Worm (Caenorhabditis elegans) whole organism, L1 larva: ENCODE data around the gene ZK792.4.
A peak's percentile ranks its signal among the peaks of the same experiment; 100 is the strongest.

Experiments
- C16A3.4 ChIP-seq: fragments of 150-350 bp; optimal IDR thresholded peaks from 2 replicates; lab custom pipeline; 2014; ENCODE audit warnings: missing biosample characterization, missing genetic modification characterization
- C34B4.2 ChIP-seq: sonication (generic microtip); optimal IDR thresholded peaks from 2 replicates; lab custom pipeline; 2017; ENCODE audit warnings: mild to moderate bottlenecking, missing genetic modification characterization, missing compliant biosample characterization
- F16B12.6 ChIP-seq: fragments of 150-350 bp; optimal IDR thresholded peaks from 2 replicates; lab custom pipeline; 2014; ENCODE audit warnings: missing biosample characterization, missing genetic modification characterization
- Y116A8C.19 ChIP-seq: sonication (generic microtip); optimal IDR thresholded peaks from 2 replicates; lab custom pipeline; 2016; ENCODE audit warnings: missing compliant biosample characterization, missing genetic modification characterization, borderline replicate concordance
- aha-1 ChIP-seq: fragments of 150-350 bp; optimal IDR thresholded peaks from 2 replicates; lab custom pipeline; 2014; ENCODE audit warnings: missing biosample characterization, missing genetic modification characterization
- ama-1 ChIP-seq: fragments of 150-350 bp; optimal IDR thresholded peaks from 2 replicates; lab custom pipeline; 2014
- blmp-1 ChIP-seq: fragments of 150-350 bp; optimal IDR thresholded peaks from 2 replicates; lab custom pipeline; 2014; ENCODE audit warnings: missing biosample characterization, missing genetic modification characterization
- ceh-82 ChIP-seq, 3 experiments: fragments of 150-350 bp in 1 of 3; sonication (generic microtip) in 2 of 3; optimal IDR thresholded peaks; 2 replicates each; lab custom pipeline; 2014 to 2017; ENCODE audit warnings: missing biosample characterization in 3 of 3, missing genetic modification characterization in 3 of 3
- ceh-90 ChIP-seq: sonication (generic microtip); optimal IDR thresholded peaks from 2 replicates; lab custom pipeline; 2016; ENCODE audit warnings: missing genetic modification characterization, missing compliant biosample characterization
- ces-1 ChIP-seq: fragments of 150-350 bp; optimal IDR thresholded peaks from 2 replicates; lab custom pipeline; 2014; ENCODE audit warnings: missing biosample characterization, missing genetic modification reagents, missing genetic modification characterization
- dpl-1 ChIP-seq, 3 experiments: fragments of 150-350 bp in 2 of 3; sonication (generic microtip) in 1 of 3; optimal IDR thresholded peaks; 2 replicates each; lab custom pipeline; 2014 to 2017; ENCODE audit warnings: missing biosample characterization in 3 of 3, missing genetic modification characterization in 3 of 3, missing genetic modification reagents in 3 of 3
- dsc-1 ChIP-seq: sonication (generic microtip); optimal IDR thresholded peaks from 2 replicates; lab custom pipeline; 2016; ENCODE audit warnings: mild to moderate bottlenecking, missing genetic modification characterization, missing compliant biosample characterization
- efl-1 ChIP-seq, 4 experiments: fragments of 150-350 bp; optimal IDR thresholded peaks in 3 of 4; peaks in 1 of 4; 1 replicate in 1 of 4; 2 replicates in 3 of 4; lab custom pipeline; 2014; ENCODE audit warnings: missing biosample characterization in 2 of 4, missing genetic modification characterization in 2 of 4, missing genetic modification reagents in 2 of 4
- egl-13 ChIP-seq: sonication (generic microtip); optimal IDR thresholded peaks from 2 replicates; lab custom pipeline; 2016; ENCODE audit warnings: missing genotype, missing genetic modification reagents, missing genetic modification characterization, missing compliant biosample characterization
- elt-2 ChIP-seq: sonication (generic microtip); optimal IDR thresholded peaks from 2 replicates; lab custom pipeline; 2016; ENCODE audit warnings: missing genetic modification characterization, mild to moderate bottlenecking, inconsistent platforms, missing compliant biosample characterization, missing genetic modification reagents
- elt-3 ChIP-seq, 6 experiments: fragments of 150-350 bp in 1 of 6; sonication (generic microtip); optimal IDR thresholded peaks; 2 replicates each; lab custom pipeline; 2017 to 2018; ENCODE audit warnings: missing biosample characterization in 6 of 6, missing genetic modification characterization in 6 of 6, inconsistent platforms in 1 of 6
- ets-5 ChIP-seq: fragments of 200-800 bp; sonication (Bioruptor generic); IDR thresholded peaks from 2 replicates; pipeline ENCODE4 v1.3.6; 2022; ENCODE audit warnings: missing genetic modification characterization, missing compliant biosample characterization
- fkh-8 ChIP-seq: sonication (generic microtip); optimal IDR thresholded peaks from 2 replicates; lab custom pipeline; 2016; ENCODE audit warnings: mild to moderate bottlenecking, missing genetic modification characterization, missing compliant biosample characterization
- grh-1 ChIP-seq: fragments of 200-800 bp; sonication (Bioruptor generic); IDR thresholded peaks from 2 replicates; pipeline ENCODE4 v1.3.6; 2022; ENCODE audit warnings: missing genetic modification reagents, missing genetic modification characterization, missing compliant biosample characterization
- irx-1 ChIP-seq: sonication (generic microtip); optimal IDR thresholded peaks from 2 replicates; lab custom pipeline; 2016; ENCODE audit warnings: missing genetic modification characterization, missing compliant biosample characterization
- lin-13 ChIP-seq: fragments of 150-350 bp; optimal IDR thresholded peaks from 2 replicates; lab custom pipeline; 2014; ENCODE audit warnings: missing biosample characterization, missing genetic modification reagents, missing genetic modification characterization
- lin-14 ChIP-seq: fragments of 200-800 bp; sonication (Bioruptor generic); optimal IDR thresholded peaks from 2 replicates; lab custom pipeline; 2018; ENCODE audit warnings: mild to moderate bottlenecking, missing genetic modification characterization, moderate library complexity, missing compliant biosample characterization
- lin-39 ChIP-seq: fragments of 150-350 bp; optimal IDR thresholded peaks from 2 replicates; lab custom pipeline; 2014; ENCODE audit warnings: missing biosample characterization, missing genetic modification reagents, missing genetic modification characterization
- lsy-2 ChIP-seq, 2 experiments: fragments of 150-350 bp; optimal IDR thresholded peaks; 2 replicates each; lab custom pipeline; 2014; ENCODE audit warnings: missing biosample characterization in 2 of 2, missing genetic modification characterization in 2 of 2
- mef-2 ChIP-seq: fragments of 150-350 bp; optimal IDR thresholded peaks from 2 replicates; lab custom pipeline; 2014; ENCODE audit warnings: missing biosample characterization, missing genetic modification characterization
- mep-1 ChIP-seq: fragments of 150-350 bp; optimal IDR thresholded peaks from 2 replicates; lab custom pipeline; 2014; ENCODE audit warnings: missing biosample characterization, missing genetic modification characterization
- nhr-11 ChIP-seq: fragments of 150-350 bp; optimal IDR thresholded peaks from 2 replicates; lab custom pipeline; 2014; ENCODE audit warnings: missing biosample characterization, missing genetic modification characterization
- nhr-12 ChIP-seq: sonication (generic microtip); optimal IDR thresholded peaks from 2 replicates; lab custom pipeline; 2017; ENCODE audit warnings: missing biosample characterization, missing genetic modification characterization
- nhr-19 ChIP-seq: fragments of 200-800 bp; sonication (Bioruptor generic); conservative IDR thresholded peaks from 2 replicates; pipeline ENCODE4 v1.3.6; 2022; ENCODE audit warnings: missing genetic modification characterization, missing compliant biosample characterization
- nhr-20 ChIP-seq: sonication (generic microtip); optimal IDR thresholded peaks from 2 replicates; lab custom pipeline; 2016; ENCODE audit warnings: mild to moderate bottlenecking, missing genetic modification characterization, missing compliant biosample characterization
- nhr-28 ChIP-seq: fragments of 150-350 bp; optimal IDR thresholded peaks from 2 replicates; lab custom pipeline; 2014; ENCODE audit warnings: missing biosample characterization, missing genetic modification characterization
- nhr-47 ChIP-seq: sonication (generic microtip); optimal IDR thresholded peaks from 2 replicates; lab custom pipeline; 2016; ENCODE audit warnings: mild to moderate bottlenecking, missing genetic modification characterization, moderate library complexity, missing compliant biosample characterization
- nhr-71 ChIP-seq: sonication (generic microtip); optimal IDR thresholded peaks from 2 replicates; lab custom pipeline; 2016; ENCODE audit warnings: mild to moderate bottlenecking, missing genetic modification characterization, moderate library complexity, missing compliant biosample characterization
- nhr-76 ChIP-seq: sonication (generic microtip); optimal IDR thresholded peaks from 2 replicates; lab custom pipeline; 2017; ENCODE audit warnings: missing biosample characterization, missing genetic modification characterization
- nhr-77 ChIP-seq: fragments of 150-350 bp; optimal IDR thresholded peaks from 2 replicates; lab custom pipeline; 2014; ENCODE audit warnings: missing biosample characterization, missing genetic modification characterization
- nhr-84 ChIP-seq: sonication (generic microtip); optimal IDR thresholded peaks from 2 replicates; lab custom pipeline; 2017; ENCODE audit warnings: missing biosample characterization, missing genetic modification characterization
- nhr-90 ChIP-seq: sonication (generic microtip); optimal IDR thresholded peaks from 2 replicates; lab custom pipeline; 2016; ENCODE audit warnings: mild to moderate bottlenecking, missing genetic modification characterization, missing compliant biosample characterization; ENCODE audit not compliant: poor library complexity
- pax-3 ChIP-seq: fragments of 200-800 bp; sonication (Bioruptor generic); optimal IDR thresholded peaks from 2 replicates; lab custom pipeline; 2018; ENCODE audit warnings: mild to moderate bottlenecking, missing genetic modification characterization, moderate library complexity, missing compliant biosample characterization
- pqm-1 ChIP-seq: sonication (generic microtip); optimal IDR thresholded peaks from 3 replicates; lab custom pipeline; 2017; ENCODE audit warnings: missing biosample characterization, missing genetic modification characterization
- rnt-1 ChIP-seq: sonication (generic microtip); optimal IDR thresholded peaks from 2 replicates; lab custom pipeline; 2016; ENCODE audit warnings: mild to moderate bottlenecking, missing genetic modification characterization, moderate library complexity, missing compliant biosample characterization
- skn-1 ChIP-seq: fragments of 150-350 bp; optimal IDR thresholded peaks from 2 replicates; lab custom pipeline; 2014; ENCODE audit warnings: missing biosample characterization, missing genetic modification characterization
- snu-23 ChIP-seq: sonication (generic microtip); optimal IDR thresholded peaks from 2 replicates; lab custom pipeline; 2016; ENCODE audit warnings: missing genetic modification characterization, missing compliant biosample characterization
- sptf-1 ChIP-seq: fragments of 150-350 bp; optimal IDR thresholded peaks from 2 replicates; lab custom pipeline; 2014; ENCODE audit warnings: missing biosample characterization, missing genetic modification characterization
- sup-37 ChIP-seq: fragments of 200-800 bp; sonication (Bioruptor generic); optimal IDR thresholded peaks from 2 replicates; lab custom pipeline; 2018; ENCODE audit warnings: mild to moderate bottlenecking, missing genetic modification characterization, missing compliant biosample characterization
- tbx-2 ChIP-seq: sonication (generic microtip); optimal IDR thresholded peaks from 2 replicates; lab custom pipeline; 2016; ENCODE audit warnings: missing genetic modification characterization, missing compliant biosample characterization
- tlp-1 ChIP-seq: fragments of 150-350 bp; optimal IDR thresholded peaks from 2 replicates; lab custom pipeline; 2014; ENCODE audit warnings: missing biosample characterization, missing genetic modification characterization
- unc-130 ChIP-seq: fragments of 150-350 bp; optimal IDR thresholded peaks from 2 replicates; lab custom pipeline; 2017; ENCODE audit warnings: missing biosample characterization, missing genetic modification characterization, inconsistent platforms
- unc-30 ChIP-seq: sonication (generic microtip); optimal IDR thresholded peaks from 2 replicates; lab custom pipeline; 2017; ENCODE audit warnings: missing biosample characterization, missing genetic modification characterization
- unc-86 ChIP-seq: sonication (generic microtip); optimal IDR thresholded peaks from 2 replicates; lab custom pipeline; 2016; ENCODE audit warnings: missing genetic modification characterization, missing compliant biosample characterization
- vab-15 ChIP-seq: sonication (generic microtip); optimal IDR thresholded peaks from 2 replicates; lab custom pipeline; 2017; ENCODE audit warnings: missing genotype, mild to moderate bottlenecking, missing genetic modification characterization, missing compliant biosample characterization
- xbp-1 ChIP-seq: sonication (generic microtip); optimal IDR thresholded peaks from 2 replicates; lab custom pipeline; 2016; ENCODE audit warnings: missing genetic modification characterization, missing compliant biosample characterization
- zag-1 ChIP-seq: fragments of 150-350 bp; optimal IDR thresholded peaks from 2 replicates; lab custom pipeline; 2014; ENCODE audit warnings: missing biosample characterization, missing genetic modification characterization
- ztf-4 ChIP-seq: fragments of 150-350 bp; optimal IDR thresholded peaks from 2 replicates; lab custom pipeline; 2014; ENCODE audit warnings: missing biosample characterization, missing genetic modification characterization

The ZK792.4 gene

DNA sequence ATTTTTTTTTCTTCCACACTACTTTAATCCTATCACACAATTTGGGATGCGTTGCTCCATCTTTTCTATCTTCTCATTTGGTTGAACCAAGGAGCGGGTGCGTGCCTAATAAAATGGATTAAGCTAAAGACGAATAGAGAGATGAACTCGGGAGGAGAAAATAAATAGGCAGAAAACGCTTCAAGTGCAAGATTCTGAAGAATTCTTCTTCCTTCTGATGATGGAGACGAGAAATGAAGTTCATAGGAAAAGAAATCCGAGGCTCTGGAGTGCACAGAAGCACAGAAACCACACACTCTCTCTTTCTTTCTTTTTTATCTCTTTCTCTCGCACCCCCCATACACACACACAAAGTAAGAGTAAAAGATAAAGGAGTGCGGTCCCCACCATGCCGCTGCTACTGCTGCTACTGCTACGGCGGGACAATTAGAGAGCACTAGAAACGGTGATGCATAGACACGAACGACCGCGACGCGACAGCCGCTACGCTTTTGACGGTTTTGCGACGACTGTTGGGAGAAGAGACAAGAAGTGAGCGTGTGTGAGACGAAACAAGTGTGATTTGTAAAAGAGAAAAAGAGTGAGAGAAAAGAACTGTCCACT lies 10.4 kb upstream of the ZK792.4 start (continued):
- TF ChIP-seq egl-13 (peak; percentile 62), ztf-4 (peak; percentile 22), fkh-8 (tag; lab: Kevin White, UChicago) (peak; percentile 29), elt-3 (tag; optimal IDR thresholded peaks at IDR 0.05; lab: Kevin White, UChicago) (peak in 5 of 6 experiments; percentile 2 to 84 (median 31)), aha-1 (tag; lab: Kevin White, UChicago) (no peak), nhr-71 (tag; lab: Kevin White, UChicago) (peak; percentile 87), ets-5 (GFP tag; lab: Robert Waterston, UW) (no peak), rnt-1 (tag; lab: Kevin White, UChicago) (peak; percentile 80), lin-13 (peak; percentile 71), dsc-1 (tag; lab: Kevin White, UChicago) (peak; percentile 62), tbx-2 (tag; lab: Kevin White, UChicago) (peak; percentile 73), xbp-1 (tag; lab: Kevin White, UChicago) (peak; percentile 64), F16B12.6 (tag; lab: Kevin White, UChicago) (no peak), lin-39 (tag; lab: Kevin White, UChicago) (no peak), nhr-76 (tag; lab: Kevin White, UChicago) (no peak), blmp-1 (tag; lab: Kevin White, UChicago) (peak; percentile 97), sup-37 (no peak), nhr-20 (tag; lab: Kevin White, UChicago) (peak; percentile 85), nhr-77 (tag; lab: Kevin White, UChicago) (peak; percentile 87), ces-1 (GFP tag; lab: Kevin White, UChicago) (peak; percentile 88), zag-1 (no peak), grh-1 (GFP tag; lab: Robert Waterston, UW) (no peak), pqm-1 (tag; lab: Kevin White, UChicago) (no peak), elt-2 (tag; lab: Kevin White, UChicago) (peak; percentile 85), vab-15 (tag; lab: Kevin White, UChicago) (no peak), nhr-12 (tag; lab: Kevin White, UChicago) (no peak), unc-130 (no peak), nhr-47 (tag; lab: Kevin White, UChicago) (peak; percentile 65), nhr-90 (tag; lab: Kevin White, UChicago) (peak; percentile 77), irx-1 (peak; percentile 25), mep-1 (tag; lab: Kevin White, UChicago) (peak; percentile 80), nhr-84 (no peak), ceh-90 (no peak), ceh-82 (tag; optimal IDR thresholded peaks at IDR 0.05; lab: Kevin White, UChicago) (peak; percentile 35 to 86 (median 66)), unc-30 (tag; lab: Kevin White, UChicago) (no peak), mef-2 (tag; lab: Kevin White, UChicago) (peak; percentile 9), pax-3 (tag; lab: Kevin White, UChicago) (no peak), C34B4.2 (tag; lab: Kevin White, UChicago) (no peak), dpl-1 (GFP tag; optimal IDR thresholded peaks at IDR 0.05; lab: Kevin White, UChicago) (peak; percentile 34 to 61 (median 48)), nhr-19 (GFP tag; lab: Robert Waterston, UW) (peak; percentile 65), snu-23 (GFP tag; lab: Kevin White, UChicago) (peak; percentile 88), C16A3.4 (tag; lab: Kevin White, UChicago) (peak; percentile 76), lin-14 (GFP tag; lab: Kevin White, UChicago) (peak; percentile 95), skn-1 (tag; lab: Kevin White, UChicago) (peak; percentile 60), unc-86 (peak; percentile 58), efl-1 (optimal IDR thresholded peaks at IDR 0.05; lab: Kevin White, UChicago) (peak; percentile 63 to 70), efl-1 (GFP tag; optimal IDR thresholded peaks at IDR 0.05 in 1 of 2; lab: Kevin White, UChicago) (peak; percentile 26 to 70), sptf-1 (no peak), lsy-2 (tag; optimal IDR thresholded peaks at IDR 0.05; lab: Kevin White, UChicago) (peak; percentile 60 to 85), nhr-28 (tag; lab: Kevin White, UChicago) (no peak), Y116A8C.19 (tag; lab: Kevin White, UChicago) (no peak), tlp-1 (tag; lab: Kevin White, UChicago) (no peak), ama-1 (lab: Kevin White, UChicago) (no peak), nhr-11 (no peak)
